Fruit fly (Drosophila melanogaster): ENCODE data around the gene Nf-YC.

DNA sequence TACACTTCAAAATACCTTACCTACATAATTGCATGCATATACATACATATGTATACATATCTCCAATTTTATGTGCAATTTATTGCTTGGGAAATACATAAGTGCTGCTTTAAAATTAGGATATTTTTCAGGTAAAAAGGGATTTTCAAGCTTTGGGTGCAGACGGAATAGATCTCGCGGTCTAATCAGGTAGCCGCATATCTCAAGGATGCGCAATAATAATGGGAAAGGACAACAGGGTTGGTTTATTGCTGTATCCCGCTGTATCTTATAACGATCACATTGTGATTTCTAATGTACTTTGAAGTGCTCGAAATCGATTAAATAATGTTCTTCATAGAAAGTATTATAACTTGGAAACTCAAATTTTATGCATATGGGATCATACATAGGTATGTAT lies 37.0 kb upstream of the Nf-YC start:
- TF ChIP-seq ttk (optimal IDR thresholded peaks at IDR 0.05) (no peak), h (optimal IDR thresholded peaks at IDR 0.05) (no peak), psq (optimal IDR thresholded peaks at IDR 0.05) (no peak), Sin3A (optimal IDR thresholded peaks at IDR 0.05) (no peak)

Data from Kc167 (cell line).